Worm (Caenorhabditis elegans): Measurements from ENCODE around the gene ruvb-2.

Gene ruvb-2

ce11 chrIV:6958696-6959095 lies 39.5 kb upstream of the ruvb-2 start:
- no peak for TF ChIP-seq snpc-4 (tag; optimal IDR thresholded peaks at IDR 0.05)
- TF ChIP-seq swsn-7 (tag; optimal IDR thresholded peaks at IDR 0.05), result peak; percentile 14
- no peak for TF ChIP-seq ets-5 (GFP tag; IDR thresholded peaks at IDR 0.05)
- no peak for TF ChIP-seq mep-1 (tag; optimal IDR thresholded peaks at IDR 0.05)
- peak in 1 of 3 experiments; percentile 22 for TF ChIP-seq ceh-82 (tag; optimal IDR thresholded peaks at IDR 0.05)
- peak; percentile 80 for TF ChIP-seq lin-14 (GFP tag; optimal IDR thresholded peaks at IDR 0.05)
- TF ChIP-seq snu-23 (GFP tag; optimal IDR thresholded peaks at IDR 0.05), result peak; percentile 3
- no peak for TF ChIP-seq nhr-20 (tag; optimal IDR thresholded peaks at IDR 0.05)
- peak in 1 of 2 experiments; percentile 18 for TF ChIP-seq lsy-2 (tag; optimal IDR thresholded peaks at IDR 0.05)
- 0 out of 2 replicates have a peak, but pooled peaks have one; percentile 46 for TF ChIP-seq mab-9 (GFP tag; IDR thresholded peaks at IDR 0.05)
- TF ChIP-seq fos-1 (tag; optimal IDR thresholded peaks at IDR 0.05), result no peak
- TF ChIP-seq fkh-8 (tag; optimal IDR thresholded peaks at IDR 0.05), result peak; percentile 32
- TF ChIP-seq sup-37 (GFP tag; optimal IDR thresholded peaks at IDR 0.05), result no peak
- TF ChIP-seq pax-3 (tag; optimal IDR thresholded peaks at IDR 0.05), result no peak
- TF ChIP-seq ztf-11 (tag; optimal IDR thresholded peaks at IDR 0.05), result no peak
- TF ChIP-seq nhr-71 (tag; optimal IDR thresholded peaks at IDR 0.05), result peak; percentile 26
- no peak for TF ChIP-seq nhr-12 (tag; optimal IDR thresholded peaks at IDR 0.05)
- TF ChIP-seq fkh-4 (tag; optimal IDR thresholded peaks at IDR 0.05; ENCODE audit: borderline replicate concordance), result no peak
- peak; percentile 1 for TF ChIP-seq fkh-10 (GFP tag; optimal IDR thresholded peaks at IDR 0.05)
- no peak for TF ChIP-seq pqm-1 (tag; optimal IDR thresholded peaks at IDR 0.05)
- no peak for TF ChIP-seq unc-130 (tag; optimal IDR thresholded peaks at IDR 0.05)
- TF ChIP-seq Y116A8C.19 (tag; optimal IDR thresholded peaks at IDR 0.05; ENCODE audit: borderline replicate concordance), result no peak
- TF ChIP-seq ceh-88 (GFP tag; IDR thresholded peaks at IDR 0.05), result no peak
- no peak for TF ChIP-seq nhr-76 (tag; optimal IDR thresholded peaks at IDR 0.05)
- TF ChIP-seq irx-1 (tag; optimal IDR thresholded peaks at IDR 0.05), result no peak

ce11 chrIV:6957341-6957740 lies 38.1 kb upstream of the ruvb-2 start, which contains the start of gene jnk-1:
Gene jnk-1 (plus strand): TSS chrIV:6957641.
- no peak for TF ChIP-seq lsy-2 (tag; optimal IDR thresholded peaks at IDR 0.05)
- no peak for TF ChIP-seq rnt-1 (tag; optimal IDR thresholded peaks at IDR 0.05)
- no peak for TF ChIP-seq grh-1 (GFP tag; IDR thresholded peaks at IDR 0.05)
- no peak for TF ChIP-seq swsn-7 (tag; optimal IDR thresholded peaks at IDR 0.05)
- no peak for TF ChIP-seq ceh-8 (GFP tag; optimal IDR thresholded peaks at IDR 0.05)
- no peak for TF ChIP-seq nhr-77 (tag; optimal IDR thresholded peaks at IDR 0.05)
- no peak for TF ChIP-seq nhr-47 (tag; optimal IDR thresholded peaks at IDR 0.05)
- no peak for TF ChIP-seq elt-3 (tag; optimal IDR thresholded peaks at IDR 0.05)
- TF ChIP-seq snu-23 (GFP tag; optimal IDR thresholded peaks at IDR 0.05), result no peak
- no peak for TF ChIP-seq nhr-19 (GFP tag; conservative IDR thresholded peaks at IDR 0.05)
- TF ChIP-seq tbx-2 (tag; optimal IDR thresholded peaks at IDR 0.05), result no peak
- TF ChIP-seq C04F5.9 (tag; optimal IDR thresholded peaks at IDR 0.05), result no peak
- no peak for TF ChIP-seq mef-2 (tag; optimal IDR thresholded peaks at IDR 0.05)
- no peak for TF ChIP-seq C34B4.2 (tag; optimal IDR thresholded peaks at IDR 0.05)
- TF ChIP-seq fkh-10 (GFP tag; optimal IDR thresholded peaks at IDR 0.05), result no peak
- no peak for TF ChIP-seq mab-9 (GFP tag; IDR thresholded peaks at IDR 0.05)
- no peak for TF ChIP-seq lir-3 (tag; optimal IDR thresholded peaks at IDR 0.05; ENCODE audit: poor library complexity)

- TF ChIP-seq fkh-10 (GFP tag; optimal IDR thresholded peaks at IDR 0.05) (peak; percentile 76), grh-1 (GFP tag; IDR thresholded peaks at IDR 0.05) (no peak), mef-2 (tag; optimal IDR thresholded peaks at IDR 0.05) (no peak), nhr-71 (tag; optimal IDR thresholded peaks at IDR 0.05) (peak; percentile 39), nhr-47 (tag; optimal IDR thresholded peaks at IDR 0.05) (peak; percentile 19), C34B4.2 (tag; optimal IDR thresholded peaks at IDR 0.05) (no peak), fkh-8 (tag; optimal IDR thresholded peaks at IDR 0.05) (peak; percentile 20), unc-86 (tag; optimal IDR thresholded peaks at IDR 0.05) (peak; percentile 56), dpl-1 (GFP tag; optimal IDR thresholded peaks at IDR 0.05) (no peak), dsc-1 (tag; optimal IDR thresholded peaks at IDR 0.05) (peak; percentile 23), swsn-7 (tag; optimal IDR thresholded peaks at IDR 0.05) (peak; percentile 10), mep-1 (tag; optimal IDR thresholded peaks at IDR 0.05) (peak; percentile 8), tbx-2 (tag; optimal IDR thresholded peaks at IDR 0.05) (peak; percentile 15), ces-1 (GFP tag; optimal IDR thresholded peaks at IDR 0.05) (peak; percentile 46), lsy-2 (tag; optimal IDR thresholded peaks at IDR 0.05) (peak in 1 of 2 experiments; percentile 29), lin-14 (GFP tag; optimal IDR thresholded peaks at IDR 0.05) (peak; percentile 85), vab-15 (tag; optimal IDR thresholded peaks at IDR 0.05) (no peak)
Observed at ce11 chrIV:6956668-6957067, 37.5 kb upstream of the ruvb-2 start.

Data from whole organism, L1 larva.